Worm (Caenorhabditis elegans): ENCODE measurements around the gene Y38H8A.1.

DNA sequence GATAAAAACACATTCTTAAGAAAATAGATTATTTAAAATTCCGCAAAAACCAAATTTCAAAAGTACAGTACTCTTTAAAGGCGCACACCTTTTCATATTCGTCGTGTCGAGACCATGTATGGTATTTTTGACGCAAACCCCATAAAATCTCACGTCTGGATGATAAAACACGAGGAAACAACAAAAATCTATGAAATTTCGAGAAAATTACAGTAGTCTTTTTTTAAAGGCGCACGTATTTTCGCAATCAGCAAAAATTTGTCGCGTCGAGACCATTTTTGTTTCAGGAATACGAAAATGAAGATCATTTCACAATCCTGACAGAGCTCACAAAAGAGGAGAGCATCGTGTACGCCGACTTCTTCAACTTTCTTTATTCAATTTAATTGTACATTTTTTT lies 30.4 kb downstream of the Y38H8A.1 start:
- TF ChIP-seq flt-1 (GFP tag; IDR thresholded peaks at IDR 0.05) (no peak), ama-1 (optimal IDR thresholded peaks at IDR 0.05) (no peak), pes-1 (GFP tag; IDR thresholded peaks at IDR 0.05) (no peak), hmbx-1 (tag; optimal IDR thresholded peaks at IDR 0.05) (no peak), B0310.2 (tag; optimal IDR thresholded peaks at IDR 0.05) (no peak)

Data from whole organism, early embryonic.